Worm (Caenorhabditis elegans): ENCODE data around the gene coq-6.

- TF ChIP-seq dao-5 (tag; optimal IDR thresholded peaks at IDR 0.05) (no peak), W03F9.2 (tag; optimal IDR thresholded peaks at IDR 0.05) (no peak), him-1 (tag; optimal IDR thresholded peaks at IDR 0.05) (no peak)
Observed at ce11 chrV:9381846-9382363, 45.3 kb downstream of the coq-6 start, which contains the start of gene E02C12.12.
